Worm (Caenorhabditis elegans): ENCODE measurements around the gene C46C11.4.

C46C11.4 gene

DNA sequence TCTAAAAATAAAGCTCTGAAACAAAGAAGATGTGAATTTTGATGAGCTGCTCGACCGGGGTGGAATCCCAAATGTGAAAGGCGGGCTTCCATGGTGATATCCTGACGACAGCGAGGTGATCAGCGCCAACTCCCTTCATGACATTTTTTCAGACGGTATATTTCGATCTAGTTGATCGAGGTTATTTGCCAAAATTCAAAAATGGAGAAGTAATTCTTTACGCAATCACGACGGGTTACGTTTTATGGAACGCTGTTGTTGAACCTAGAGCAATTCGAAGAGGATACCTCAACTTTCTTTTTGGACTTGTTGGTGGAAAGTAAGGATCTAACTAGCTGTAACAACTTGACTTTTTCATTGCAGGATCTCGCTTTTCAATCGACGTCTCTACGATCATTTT lies 29.7 kb upstream of the C46C11.4 start:
- TF ChIP-seq unc-39 (tag; optimal IDR thresholded peaks at IDR 0.05): no peak
- TF ChIP-seq F13H6.1 (tag; optimal IDR thresholded peaks at IDR 0.05): no peak
- TF ChIP-seq mab-5 (tag; optimal IDR thresholded peaks at IDR 0.05): no peak
- TF ChIP-seq dmd-4 (tag; optimal IDR thresholded peaks at IDR 0.05): no peak
- TF ChIP-seq alr-1 (tag; optimal IDR thresholded peaks at IDR 0.05): no peak
- TF ChIP-seq snpc-4 (tag; optimal IDR thresholded peaks at IDR 0.05): no peak
- TF ChIP-seq crh-2 (tag; optimal IDR thresholded peaks at IDR 0.05): no peak
- TF ChIP-seq lin-39 (tag; optimal IDR thresholded peaks at IDR 0.05): no peak

DNA sequence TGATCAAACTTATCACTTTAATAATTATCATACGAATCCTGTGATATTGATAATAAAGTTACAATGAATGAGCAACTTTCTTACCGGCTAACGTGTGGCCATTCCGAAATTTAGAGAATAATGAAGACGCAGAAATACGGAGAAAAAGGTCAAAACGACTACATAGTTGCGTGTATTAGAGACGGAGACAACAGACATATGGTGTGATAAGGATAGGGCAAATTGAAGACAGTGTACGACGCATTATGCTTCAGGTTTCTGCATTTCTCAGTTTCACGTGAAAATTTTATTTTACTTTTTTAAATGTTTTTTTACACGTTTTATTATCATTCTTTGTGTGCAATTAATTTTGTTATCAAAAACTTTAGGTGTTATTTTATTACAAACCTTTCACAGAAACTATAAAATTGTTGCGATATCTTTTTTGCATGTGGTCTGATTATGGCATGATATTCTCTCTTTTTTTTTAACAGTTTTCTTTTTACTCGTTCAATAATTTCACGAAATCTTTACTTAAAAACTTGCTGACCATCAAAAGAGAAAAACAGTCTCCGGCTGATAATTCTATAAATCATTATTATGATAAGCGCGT lies 26.3 kb upstream of the C46C11.4 start, which contains the start of gene tmem-135:
TSS of gene tmem-135 (plus strand) at position 542 of the 592 bp plus-strand sequence.
- TF ChIP-seq lin-11 (tag; optimal IDR thresholded peaks at IDR 0.05) (no peak), nhr-12 (tag; optimal IDR thresholded peaks at IDR 0.05) (no peak), sma-9 (GFP tag; optimal IDR thresholded peaks at IDR 0.05) (peak; percentile 26), sma-9 (tag; optimal IDR thresholded peaks at IDR 0.05) (no peak)

DNA sequence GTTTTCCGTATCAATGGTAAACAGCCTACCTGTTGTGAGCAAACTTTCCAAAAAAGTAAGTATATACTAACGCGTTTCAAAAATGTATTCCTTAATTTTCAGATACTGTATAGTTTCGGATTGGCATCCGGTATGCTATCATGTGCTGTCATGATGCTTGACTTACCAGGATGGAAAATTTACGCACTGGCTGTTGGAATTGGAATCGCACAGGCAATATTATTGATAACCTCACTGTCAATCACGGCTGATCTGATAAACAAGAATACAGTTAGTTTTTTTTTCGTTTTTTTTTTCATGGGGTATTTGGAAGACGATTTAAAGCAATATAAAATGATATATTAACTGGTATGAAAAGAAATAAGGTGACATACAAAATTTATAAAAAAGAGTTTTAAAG lies 24.8 kb upstream of the C46C11.4 start:
- TF ChIP-seq lin-11 (tag; optimal IDR thresholded peaks at IDR 0.05): no peak
- TF ChIP-seq peb-1 (tag; optimal IDR thresholded peaks at IDR 0.05): no peak
- no peak for TF ChIP-seq nhr-21 (tag; optimal IDR thresholded peaks at IDR 0.05)
- no peak for TF ChIP-seq nhr-11 (tag; optimal IDR thresholded peaks at IDR 0.05)
- no peak for TF ChIP-seq ZK546.5 (tag; optimal IDR thresholded peaks at IDR 0.05)
- TF ChIP-seq nhr-77 (tag; optimal IDR thresholded peaks at IDR 0.05): no peak
- no peak for TF ChIP-seq egl-27 (tag; optimal IDR thresholded peaks at IDR 0.05)
- no peak for TF ChIP-seq lin-39 (tag; optimal IDR thresholded peaks at IDR 0.05)
- no peak for TF ChIP-seq ceh-82 (tag; optimal IDR thresholded peaks at IDR 0.05)
- TF ChIP-seq ztf-1 (GFP tag; conservative IDR thresholded peaks at IDR 0.05): no peak
- TF ChIP-seq fos-1 (tag; optimal IDR thresholded peaks at IDR 0.05): no peak
- TF ChIP-seq zag-1 (tag; optimal IDR thresholded peaks at IDR 0.05): no peak
- no peak for TF ChIP-seq blmp-1 (tag; optimal IDR thresholded peaks at IDR 0.05; ENCODE audit: insufficient read depth)
- no peak for TF ChIP-seq nhr-6 (tag; optimal IDR thresholded peaks at IDR 0.05)
- no peak for TF ChIP-seq elt-1 (tag; optimal IDR thresholded peaks at IDR 0.05)
- no peak for TF ChIP-seq ama-1 (optimal IDR thresholded peaks at IDR 0.05)
- no peak for TF ChIP-seq nhr-23 (tag; optimal IDR thresholded peaks at IDR 0.05)
- TF ChIP-seq nhr-129 (tag; optimal IDR thresholded peaks at IDR 0.05): no peak
- TF ChIP-seq mbf-1 (tag; optimal IDR thresholded peaks at IDR 0.05): no peak
- no peak for TF ChIP-seq aly-2 (tag; optimal IDR thresholded peaks at IDR 0.05)

DNA sequence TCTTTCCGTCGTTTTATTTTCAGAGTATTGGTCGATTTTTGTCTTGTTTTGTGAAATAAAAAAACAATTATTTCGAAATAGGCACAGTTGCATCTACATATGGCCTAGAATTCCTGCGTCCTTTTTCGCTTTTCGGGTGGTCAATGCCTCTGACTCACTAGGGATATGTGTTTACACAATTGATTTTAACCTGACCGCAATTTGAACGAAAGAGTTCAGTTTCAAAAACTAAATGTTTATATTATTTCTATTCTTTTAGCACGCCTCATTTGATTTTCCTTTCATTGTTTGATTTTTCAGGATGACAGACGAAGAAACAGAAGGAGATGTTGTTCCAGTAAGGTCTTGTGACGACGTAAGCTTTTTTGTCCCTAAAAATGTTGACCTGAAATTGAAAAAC lies 20.8 kb upstream of the C46C11.4 start, which contains the start of gene mfsd-12:
TSS of gene mfsd-12 (plus strand) at position 301 of the 400 bp plus-strand sequence.
- no peak for TF ChIP-seq lin-11 (tag; optimal IDR thresholded peaks at IDR 0.05)
- TF ChIP-seq ZK546.5 (tag; optimal IDR thresholded peaks at IDR 0.05): no peak
- no peak for TF ChIP-seq nhr-129 (tag; optimal IDR thresholded peaks at IDR 0.05)

DNA sequence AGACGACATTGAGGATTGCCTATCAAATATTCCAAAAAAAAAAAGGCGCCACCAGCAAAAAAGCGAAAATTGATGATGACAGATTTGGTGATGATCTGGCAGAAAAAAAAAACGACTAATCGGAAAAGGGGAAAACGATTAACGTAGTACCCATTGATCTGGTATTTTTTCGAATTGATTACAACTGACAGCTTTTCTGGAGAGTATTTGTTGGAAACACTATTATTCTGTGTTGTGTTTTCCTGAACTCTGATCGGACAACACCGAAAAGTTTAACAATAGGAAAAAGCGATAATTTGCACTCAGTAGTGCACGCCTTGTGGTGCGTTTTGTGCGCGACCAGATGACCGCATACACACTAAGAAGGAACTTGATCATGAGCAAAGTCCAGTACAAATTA lies 17.6 kb upstream of the C46C11.4 start:
- TF ChIP-seq ama-1 (optimal IDR thresholded peaks at IDR 0.05): no peak
- TF ChIP-seq aly-2 (tag; optimal IDR thresholded peaks at IDR 0.05): no peak
- no peak for TF ChIP-seq ZK546.5 (tag; optimal IDR thresholded peaks at IDR 0.05)
- no peak for TF ChIP-seq nhr-11 (tag; optimal IDR thresholded peaks at IDR 0.05)
- TF ChIP-seq egl-27 (tag; optimal IDR thresholded peaks at IDR 0.05): no peak
- TF ChIP-seq ceh-82 (tag; optimal IDR thresholded peaks at IDR 0.05): no peak
- TF ChIP-seq nhr-23 (tag; optimal IDR thresholded peaks at IDR 0.05): no peak
- no peak for TF ChIP-seq C34F6.9 (tag; optimal IDR thresholded peaks at IDR 0.05)
- TF ChIP-seq sma-3 (GFP tag; optimal IDR thresholded peaks at IDR 0.05): no peak
- no peak for TF ChIP-seq elt-3 (tag; optimal IDR thresholded peaks at IDR 0.05)
- TF ChIP-seq sem-4 (tag; optimal IDR thresholded peaks at IDR 0.05): no peak

Data from whole organism, L2 larva.